Fruit fly (Drosophila melanogaster) whole organism, embryonic: Measurements from ENCODE around the gene CG43731.

Experiments used
- Bteb2 ChIP-seq: fragments of 200-800 bp; sonication (Bioruptor generic); optimal IDR thresholded peaks from 2 replicates; lab custom pipeline; 2016; ENCODE audit warnings: missing biosample characterization, missing genetic modification characterization
- CG11504 ChIP-seq: fragments of 200-800 bp; sonication (Bioruptor generic); optimal IDR thresholded peaks from 3 replicates; lab custom pipeline; 2019; ENCODE audit warnings: missing biosample characterization, mild to moderate bottlenecking, missing genetic modification characterization, moderate library complexity
- CG12219 ChIP-seq: fragments of 200-800 bp; sonication (Bioruptor generic); optimal IDR thresholded peaks from 3 replicates; lab custom pipeline; 2018; ENCODE audit warnings: missing biosample characterization, mild to moderate bottlenecking, missing genetic modification characterization
- CG12769 ChIP-seq: fragments of 200-800 bp; sonication (Bioruptor generic); optimal IDR thresholded peaks from 2 replicates; lab custom pipeline; 2019; ENCODE audit warnings: missing biosample characterization, mild to moderate bottlenecking, missing genetic modification characterization, moderate library complexity
- CG12942 ChIP-seq: fragments of 200-800 bp; sonication (Bioruptor generic); optimal IDR thresholded peaks from 3 replicates; lab custom pipeline; 2016; ENCODE audit warnings: missing biosample characterization, missing genetic modification characterization
- CG13287 ChIP-seq: fragments of 200-800 bp; sonication (Bioruptor generic); IDR thresholded peaks from 2 replicates; pipeline ENCODE4 v1.3.6; 2022; ENCODE audit warnings: missing biosample characterization, missing genetic modification characterization; ENCODE audit not compliant: partially characterized antibody
- CG13424 ChIP-seq: fragments of 200-800 bp; sonication (Bioruptor generic); optimal IDR thresholded peaks from 2 replicates; lab custom pipeline; 2019; ENCODE audit warnings: missing biosample characterization, mild to moderate bottlenecking, missing genetic modification characterization, moderate library complexity
- CG16813 ChIP-seq: fragments of 200-800 bp; sonication (Bioruptor generic); IDR thresholded peaks from 3 replicates; pipeline ENCODE4 v1.3.6; 2022; ENCODE audit warnings: missing biosample characterization, missing genetic modification characterization; ENCODE audit not compliant: partially characterized antibody
- CG17802 ChIP-seq: fragments of 200-800 bp; sonication (Bioruptor generic); optimal IDR thresholded peaks from 2 replicates; lab custom pipeline; 2018; ENCODE audit warnings: missing biosample characterization, mild to moderate bottlenecking, missing genetic modification characterization, moderate library complexity
- CG18764 ChIP-seq: fragments of 200-800 bp; sonication (Bioruptor generic); optimal IDR thresholded peaks from 3 replicates; lab custom pipeline; 2016; ENCODE audit warnings: missing biosample characterization, missing genetic modification characterization
- CG2875 ChIP-seq: fragments of 200-800 bp; sonication (Bioruptor generic); optimal IDR thresholded peaks from 2 replicates; lab custom pipeline; 2017; ENCODE audit warnings: missing biosample characterization, mild to moderate bottlenecking, missing genetic modification characterization, missing genetic modification reagents
- CG30020 ChIP-seq: fragments of 200-800 bp; optimal IDR thresholded peaks from 2 replicates; lab custom pipeline; 2019; ENCODE audit warnings: missing biosample characterization, mild to moderate bottlenecking, missing genetic modification characterization, moderate library complexity
- CG30431 ChIP-seq: fragments of 200-800 bp; sonication (Bioruptor generic); optimal IDR thresholded peaks from 2 replicates; lab custom pipeline; 2017; ENCODE audit warnings: missing biosample characterization, missing genetic modification characterization
- CG31388 ChIP-seq: fragments of 200-800 bp; sonication (Bioruptor generic); optimal IDR thresholded peaks from 2 replicates; lab custom pipeline; 2016; ENCODE audit warnings: missing biosample characterization, missing genetic modification characterization
- CG32532 ChIP-seq: fragments of 200-800 bp; sonication (Bioruptor generic); IDR thresholded peaks from 2 replicates; pipeline ENCODE4 v1.3.6; 2022; ENCODE audit warnings: missing biosample characterization, missing genetic modification characterization
- CG4404 ChIP-seq: fragments of 200-800 bp; sonication (Bioruptor generic); IDR thresholded peaks from 2 replicates; pipeline ENCODE4 v1.3.6; 2022; ENCODE audit warnings: missing biosample characterization, missing genetic modification characterization
- CG7745 ChIP-seq: fragments of 200-800 bp; sonication (Bioruptor generic); optimal IDR thresholded peaks from 2 replicates; lab custom pipeline; 2018; ENCODE audit warnings: missing biosample characterization, mild to moderate bottlenecking, missing genetic modification characterization, moderate library complexity
- CG8089 ChIP-seq: fragments of 200-800 bp; sonication (Bioruptor generic); optimal IDR thresholded peaks from 3 replicates; lab custom pipeline; 2016; ENCODE audit warnings: missing biosample characterization, missing genetic modification characterization
- CG8765 ChIP-seq: fragments of 200-800 bp; sonication (Bioruptor generic); IDR thresholded peaks from 2 replicates; pipeline ENCODE4 v1.3.6; 2022; ENCODE audit warnings: missing biosample characterization, missing genetic modification characterization
- Chrac-16 ChIP-seq: fragments of 200-800 bp; sonication (Bioruptor generic); optimal IDR thresholded peaks from 3 replicates; lab custom pipeline; 2016; ENCODE audit warnings: missing biosample characterization, missing genetic modification characterization
- CkIIα-i1 ChIP-seq: fragments of 200-800 bp; sonication (Bioruptor generic); IDR thresholded peaks from 2 replicates; pipeline ENCODE4 v1.3.6; 2022; ENCODE audit warnings: missing biosample characterization, missing genetic modification characterization
- Dbx ChIP-seq: fragments of 200-800 bp; sonication (Bioruptor generic); IDR thresholded peaks from 3 replicates; pipeline ENCODE4 v1.3.6; 2022; ENCODE audit warnings: missing biosample characterization, missing genetic modification characterization
- Dip3 ChIP-seq: fragments of 200-800 bp; sonication (Bioruptor generic); optimal IDR thresholded peaks from 3 replicates; lab custom pipeline; 2016; ENCODE audit warnings: missing biosample characterization, missing genetic modification characterization
- Dref ChIP-seq: fragments of 200-800 bp; sonication (Bioruptor generic); IDR thresholded peaks from 2 replicates; pipeline ENCODE4 v1.3.6; 2022; ENCODE audit warnings: missing biosample characterization, missing genetic modification characterization
- Hey ChIP-seq: fragments of 200-800 bp; sonication (Bioruptor generic); optimal IDR thresholded peaks from 3 replicates; lab custom pipeline; 2018; ENCODE audit warnings: missing biosample characterization, mild to moderate bottlenecking, missing genetic modification characterization
- Hr51 ChIP-seq, 2 experiments: fragments of 200-800 bp; sonication (Bioruptor generic); optimal IDR thresholded peaks; 2 replicates in 1 of 2; 3 replicates in 1 of 2; lab custom pipeline; 2016 to 2018; ENCODE audit warnings: missing biosample characterization in 2 of 2, missing genetic modification characterization in 2 of 2, mild to moderate bottlenecking in 1 of 2, moderate library complexity in 1 of 2
- Hsf ChIP-seq: fragments of 200-800 bp; sonication (Bioruptor generic); optimal IDR thresholded peaks from 3 replicates; lab custom pipeline; 2016; ENCODE audit warnings: missing biosample characterization, missing genetic modification characterization
- Pdp1 ChIP-seq, 2 experiments: fragments of 200-800 bp; sonication (Bioruptor generic); optimal IDR thresholded peaks; 3 replicates each; lab custom pipeline; 2016; ENCODE audit warnings: missing biosample characterization in 2 of 2, missing genetic modification characterization in 2 of 2, mild to moderate bottlenecking in 1 of 2, moderate library complexity in 1 of 2
- Rfx ChIP-seq: fragments of 200-800 bp; sonication (Bioruptor generic); IDR thresholded peaks from 2 replicates; pipeline ENCODE4 v1.3.6; 2022; ENCODE audit warnings: missing biosample characterization, missing genetic modification characterization
- Spps ChIP-seq: fragments of 200-800 bp; sonication (Bioruptor generic); optimal IDR thresholded peaks from 2 replicates; lab custom pipeline; 2018; ENCODE audit warnings: missing biosample characterization, mild to moderate bottlenecking, missing genetic modification characterization
- Sry-β ChIP-seq: fragments of 200-800 bp; sonication (Bioruptor generic); optimal IDR thresholded peaks from 2 replicates; lab custom pipeline; 2018; ENCODE audit warnings: missing biosample characterization, mild to moderate bottlenecking, missing genetic modification characterization, moderate library complexity
- YL-1 ChIP-seq: fragments of 200-800 bp; sonication (Bioruptor generic); optimal IDR thresholded peaks from 3 replicates; lab custom pipeline; 2017; ENCODE audit warnings: missing biosample characterization, mild to moderate bottlenecking, missing genetic modification characterization
- br ChIP-seq: fragments of >200 bp; optimal IDR thresholded peaks from 2 replicates; lab custom pipeline; 2017
- cwo ChIP-seq: fragments of 200-800 bp; sonication (Bioruptor generic); optimal IDR thresholded peaks from 3 replicates; lab custom pipeline; 2017; ENCODE audit warnings: missing biosample characterization, missing genetic modification characterization, mild to moderate bottlenecking, moderate library complexity, missing genetic modification reagents
- en ChIP-seq: fragments of 200-800 bp; sonication (Bioruptor generic); optimal IDR thresholded peaks from 2 replicates; lab custom pipeline; 2016; ENCODE audit warnings: missing biosample characterization, missing genetic modification characterization
- gfzf ChIP-seq: fragments of 200-800 bp; sonication (Bioruptor generic); optimal IDR thresholded peaks from 2 replicates; lab custom pipeline; 2016; ENCODE audit warnings: missing biosample characterization, mild to moderate bottlenecking, missing genetic modification characterization, moderate library complexity
- gsb-n ChIP-seq: fragments of 200-800 bp; sonication (Bioruptor generic); optimal IDR thresholded peaks from 3 replicates; lab custom pipeline; 2018; ENCODE audit warnings: missing biosample characterization, mild to moderate bottlenecking, missing genetic modification characterization
- h ChIP-seq: fragments of >200 bp; optimal IDR thresholded peaks from 2 replicates; lab custom pipeline; 2017
- inv ChIP-seq: fragments of 200-800 bp; sonication (Bioruptor generic); IDR thresholded peaks from 2 replicates; pipeline ENCODE4 v1.3.6; 2022; ENCODE audit warnings: missing biosample characterization, missing genetic modification characterization; ENCODE audit not compliant: partially characterized antibody
- jumu ChIP-seq: fragments of 200-800 bp; sonication (Bioruptor generic); optimal IDR thresholded peaks from 3 replicates; lab custom pipeline; 2016; ENCODE audit warnings: missing biosample characterization, missing genetic modification characterization
- lilli ChIP-seq: fragments of 200-800 bp; sonication (Bioruptor generic); optimal IDR thresholded peaks from 3 replicates; lab custom pipeline; 2016; ENCODE audit warnings: missing biosample characterization, missing genetic modification characterization
- lmd ChIP-seq: fragments of 200-800 bp; sonication (Bioruptor generic); IDR thresholded peaks from 2 replicates; pipeline ENCODE4 v1.3.6; 2022; ENCODE audit warnings: missing biosample characterization, missing genetic modification characterization
- mam ChIP-seq: fragments of 200-800 bp; sonication (Bioruptor generic); optimal IDR thresholded peaks from 3 replicates; lab custom pipeline; 2016; ENCODE audit warnings: missing biosample characterization, missing genetic modification characterization
- mld ChIP-seq: fragments of 200-800 bp; sonication (Bioruptor generic); IDR thresholded peaks from 3 replicates; pipeline ENCODE4 v1.3.6; 2022; ENCODE audit warnings: missing biosample characterization, missing genetic modification characterization; ENCODE audit not compliant: partially characterized antibody
- nerfin-2 ChIP-seq: fragments of 200-800 bp; sonication (Bioruptor generic); IDR thresholded peaks from 2 replicates; pipeline ENCODE4 v1.3.6; 2022; ENCODE audit warnings: missing biosample characterization, missing genetic modification characterization; ENCODE audit not compliant: partially characterized antibody
- phol ChIP-seq: fragments of 200-800 bp; sonication (Bioruptor generic); optimal IDR thresholded peaks from 3 replicates; lab custom pipeline; 2018; ENCODE audit warnings: missing biosample characterization, mild to moderate bottlenecking, missing genetic modification characterization, moderate library complexity
- ranshi ChIP-seq: fragments of 200-800 bp; sonication (Bioruptor generic); IDR thresholded peaks from 2 replicates; pipeline ENCODE4 v1.3.6; 2022; ENCODE audit warnings: missing biosample characterization, missing genetic modification characterization
- repo ChIP-seq: fragments of 200-800 bp; sonication (Bioruptor generic); optimal IDR thresholded peaks from 2 replicates; lab custom pipeline; 2016; ENCODE audit warnings: missing biosample characterization, missing genetic modification characterization
- tap ChIP-seq: fragments of 200-800 bp; optimal IDR thresholded peaks from 3 replicates; lab custom pipeline; 2019; ENCODE audit warnings: missing biosample characterization, mild to moderate bottlenecking, missing genetic modification characterization, moderate library complexity
- tio ChIP-seq: fragments of 200-800 bp; sonication (Bioruptor generic); optimal IDR thresholded peaks from 2 replicates; lab custom pipeline; 2017; ENCODE audit warnings: missing biosample characterization, missing genetic modification characterization, inconsistent platforms
- tx ChIP-seq: fragments of 200-800 bp; sonication (Bioruptor generic); optimal IDR thresholded peaks from 2 replicates; lab custom pipeline; 2016; ENCODE audit warnings: missing biosample characterization, missing genetic modification characterization

The CG43731 gene

dm6 chr2L:19140984-19141262 is 39.1 kb downstream of the CG43731 start (continued):
- TF ChIP-seq Dbx (GFP tag; lab: Robert Waterston, UW) = peak; percentile 73; the same call in 2 of the 3 replicates
- TF ChIP-seq Sry-β (GFP tag; lab: Kevin White, UChicago) = no peak
- TF ChIP-seq mam (GFP tag; lab: Kevin White, UChicago) = no peak
- TF ChIP-seq jumu = no peak
- TF ChIP-seq Dip3 (GFP tag; lab: Kevin White, UChicago) = peak; percentile 42
- no peak for TF ChIP-seq Dref (GFP tag; lab: Robert Waterston, UW)
- TF ChIP-seq Hsf (GFP tag; lab: Kevin White, UChicago) = peak; percentile 44
- no peak for TF ChIP-seq CG16813 (GFP tag; lab: Robert Waterston, UW)
- TF ChIP-seq CG13287 (GFP tag; lab: Robert Waterston, UW) = no peak
- TF ChIP-seq gsb-n (tag; lab: Kevin White, UChicago) = no peak
- peak; percentile 13 for TF ChIP-seq phol (tag; lab: Kevin White, UChicago)
- TF ChIP-seq CG7745 (tag; lab: Kevin White, UChicago) = no peak
- peak; percentile 13 for TF ChIP-seq cwo (GFP tag; lab: Kevin White, UChicago)
- peak; percentile 21 for TF ChIP-seq CG13424
- peak in 1 of 2 experiments; percentile 14 for TF ChIP-seq Hr51 (GFP tag; optimal IDR thresholded peaks at IDR 0.05; lab: Kevin White, UChicago)
- no peak for TF ChIP-seq Spps
- peak; percentile 62 for TF ChIP-seq lilli (GFP tag; lab: Kevin White, UChicago)
- no peak for TF ChIP-seq CG8089 (GFP tag; lab: Kevin White, UChicago)
- TF ChIP-seq CG17802 (tag; lab: Kevin White, UChicago) = no peak
- no peak for TF ChIP-seq Hey (tag; lab: Kevin White, UChicago)
- no peak for TF ChIP-seq CG8765 (GFP tag; lab: Robert Waterston, UW)
- peak; percentile 57 for TF ChIP-seq CG11504
- TF ChIP-seq inv = no peak
- peak; percentile 71 for TF ChIP-seq CG12769
- no peak for TF ChIP-seq CG30020 (tag; lab: Kevin White, UChicago)
- TF ChIP-seq YL-1 (GFP tag; lab: Kevin White, UChicago) = no peak
- no peak for TF ChIP-seq h
- no peak for TF ChIP-seq CG30431 (GFP tag; lab: Kevin White, UChicago)
- no peak for TF ChIP-seq gfzf (GFP tag; lab: Kevin White, UChicago)
- TF ChIP-seq CG31388 (GFP tag; lab: Kevin White, UChicago) = no peak
- TF ChIP-seq Chrac-16 (GFP tag; lab: Kevin White, UChicago) = no peak
- TF ChIP-seq Pdp1 (GFP tag; optimal IDR thresholded peaks at IDR 0.05; lab: Kevin White, UChicago) = peak in 1 of 2 experiments; percentile 39
- TF ChIP-seq Rfx (GFP tag; lab: Robert Waterston, UW) = peak; percentile 65
- TF ChIP-seq CG12942 (GFP tag; lab: Kevin White, UChicago) = no peak
- TF ChIP-seq tx (GFP tag; lab: Kevin White, UChicago) = peak; percentile 1

DNA sequence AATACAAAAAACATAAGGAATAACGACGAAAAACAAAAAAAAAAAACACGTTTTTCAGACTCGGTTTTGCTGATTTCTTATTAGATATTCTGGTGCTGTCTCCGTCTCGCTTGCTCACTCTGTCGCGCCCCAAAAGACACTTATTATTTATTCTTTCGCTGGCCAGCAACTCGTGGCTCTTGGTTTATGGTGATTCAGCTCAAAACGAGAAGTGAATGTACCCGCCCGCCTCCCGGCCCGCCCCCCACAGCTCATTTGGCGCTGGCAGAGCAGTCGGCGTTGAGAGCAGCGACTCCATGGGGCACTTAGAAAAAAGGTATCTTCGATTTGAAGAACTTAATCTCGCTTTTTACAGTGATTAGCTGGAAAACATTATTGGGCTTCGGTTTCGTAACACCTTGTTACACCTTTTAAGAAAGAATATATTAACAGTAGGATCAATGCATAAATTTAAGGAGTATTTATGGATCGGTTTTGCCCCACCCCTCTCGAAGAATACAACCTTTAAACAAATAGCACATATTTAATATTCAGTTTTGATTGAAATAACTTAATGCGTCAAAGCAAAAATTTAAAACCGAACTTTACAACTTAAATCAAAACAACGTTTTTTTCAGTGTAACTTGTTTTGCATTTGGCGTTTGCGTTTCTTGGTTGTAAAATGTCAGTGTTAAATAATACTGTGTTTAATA is 39.7 kb downstream of the CG43731 start:
- peak; percentile 79 for TF ChIP-seq lilli (GFP tag; lab: Kevin White, UChicago)
- TF ChIP-seq en = peak; percentile 65
- TF ChIP-seq repo (GFP tag; lab: Kevin White, UChicago) = peak; percentile 33
- peak; percentile 54; the same call in 1 of the 2 replicates for TF ChIP-seq ranshi (GFP tag; lab: Robert Waterston, UW)
- TF ChIP-seq CG32532 (GFP tag; lab: Robert Waterston, UW) = peak; percentile 67
- TF ChIP-seq nerfin-2 = no peak
- peak; percentile 73 for TF ChIP-seq lmd (GFP tag; lab: Robert Waterston, UW)
- TF ChIP-seq br (lab: Kevin White, UChicago) = no peak
- no peak for TF ChIP-seq mld (GFP tag; lab: Robert Waterston, UW)
- TF ChIP-seq CG18764 (GFP tag; lab: Kevin White, UChicago) = peak; percentile 51
- no peak for TF ChIP-seq CkIIα-i1 (GFP tag; lab: Robert Waterston, UW)
- TF ChIP-seq Sry-β (GFP tag; lab: Kevin White, UChicago) = peak; percentile 27
- TF ChIP-seq tap (tag; lab: Kevin White, UChicago) = peak; percentile 55
- TF ChIP-seq tio (GFP tag; lab: Kevin White, UChicago) = peak; percentile 79
- peak; percentile 78 for TF ChIP-seq Bteb2
- TF ChIP-seq CG12219 (GFP tag; lab: Kevin White, UChicago) = peak; percentile 57
- no peak; the same call in none of the 2 replicates for TF ChIP-seq CG4404 (GFP tag; lab: Robert Waterston, UW)
- TF ChIP-seq CG2875 (GFP tag; lab: Kevin White, UChicago) = peak; percentile 66
